Worm (Caenorhabditis elegans) whole organism, L3 larva: ENCODE measurements around the gene srv-26.

Source experiments
- elt-3 ChIP-seq, 3 experiments: fragments of 150-350 bp in 1 of 3; sonication (generic microtip) in 2 of 3; optimal IDR thresholded peaks; 2 replicates in 2 of 3; 4 replicates in 1 of 3; lab custom pipeline; 2014 to 2017; ENCODE audit warnings: missing biosample characterization in 3 of 3, missing genetic modification characterization in 3 of 3
- nhr-237 ChIP-seq: fragments of 150-350 bp; optimal IDR thresholded peaks from 2 replicates; lab custom pipeline; 2014; ENCODE audit warnings: missing biosample characterization, missing genetic modification characterization
- nhr-76 ChIP-seq: fragments of 150-350 bp; sonication (generic microtip); optimal IDR thresholded peaks from 5 replicates; lab custom pipeline; 2014; ENCODE audit warnings: missing biosample characterization, missing genetic modification characterization
- sea-2 ChIP-seq: fragments of 150-350 bp; sonication (generic microtip); optimal IDR thresholded peaks from 4 replicates; lab custom pipeline; 2014; ENCODE audit warnings: missing biosample characterization, missing genetic modification reagents, missing genetic modification characterization
- snpc-4 ChIP-seq: fragments of 150-350 bp; optimal IDR thresholded peaks from 2 replicates; lab custom pipeline; 2014; ENCODE audit warnings: missing biosample characterization, missing genetic modification characterization

DNA sequence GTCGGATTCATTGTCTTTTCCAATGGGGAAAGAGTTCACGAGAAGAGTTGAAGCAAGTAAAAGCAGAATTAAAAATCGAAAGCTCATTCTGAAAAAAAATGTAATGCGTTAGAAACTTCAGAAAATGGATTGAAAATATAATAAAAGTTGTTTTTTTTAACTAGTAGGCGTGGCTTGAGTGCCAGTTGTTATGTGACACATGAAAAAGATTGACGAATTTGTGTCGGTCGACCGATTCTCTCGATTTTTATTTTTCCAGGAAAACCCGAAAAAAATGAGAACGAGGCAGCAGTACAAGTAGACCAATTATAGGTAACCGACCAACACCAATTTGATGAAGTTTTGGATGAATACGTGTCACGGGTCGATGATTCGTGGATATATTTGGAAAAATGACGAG is 41.9 kb downstream of the srv-26 start, which contains the start of gene nlp-16:
- TF ChIP-seq nhr-237 (tag; lab: Kevin White, UChicago) (no peak), nhr-76 (tag; lab: Kevin White, UChicago) (no peak), sea-2 (GFP tag; lab: Kevin White, UChicago) (no peak), snpc-4 (tag; lab: Kevin White, UChicago) (no peak), elt-3 (tag; optimal IDR thresholded peaks at IDR 0.05; lab: Kevin White, UChicago) (no peak)
